Fruit fly (Drosophila melanogaster) whole organism, embryonic: ENCODE results near the gene CG33796.
A peak's percentile ranks its signal among the peaks of the same experiment; 100 is the strongest.

Source experiments
- CG10147 ChIP-seq: fragments of 200-800 bp; sonication (Bioruptor generic); optimal IDR thresholded peaks from 2 replicates; lab custom pipeline; 2019; ENCODE audit warnings: missing biosample characterization, mild to moderate bottlenecking, missing genetic modification characterization, moderate library complexity
- CG10462 ChIP-seq: fragments of 200-800 bp; sonication (Bioruptor generic); optimal IDR thresholded peaks from 2 replicates; lab custom pipeline; 2016; ENCODE audit warnings: missing biosample characterization, missing genetic modification characterization
- CG12236 ChIP-seq: fragments of 200-800 bp; sonication (Bioruptor generic); optimal IDR thresholded peaks from 2 replicates; lab custom pipeline; 2016; ENCODE audit warnings: missing biosample characterization, missing genetic modification characterization
- CG12744 ChIP-seq: fragments of 200-800 bp; sonication (Bioruptor generic); optimal IDR thresholded peaks from 2 replicates; lab custom pipeline; 2016; ENCODE audit warnings: missing biosample characterization, missing genetic modification characterization
- CG13123 ChIP-seq: fragments of 200-800 bp; sonication (Bioruptor generic); optimal IDR thresholded peaks from 2 replicates; lab custom pipeline; 2016; ENCODE audit warnings: missing biosample characterization, missing genetic modification characterization
- CG14050 ChIP-seq: fragments of 200-800 bp; sonication (Bioruptor generic); IDR thresholded peaks from 3 replicates; pipeline ENCODE4 v1.3.6; 2022; ENCODE audit warnings: missing biosample characterization, missing genetic modification characterization
- CG15601 ChIP-seq: fragments of 200-800 bp; sonication (Bioruptor generic); optimal IDR thresholded peaks from 3 replicates; lab custom pipeline; 2019; ENCODE audit warnings: missing biosample characterization, mild to moderate bottlenecking, missing genetic modification characterization, moderate library complexity
- CG15696 ChIP-seq: fragments of 200-800 bp; sonication (Bioruptor generic); optimal IDR thresholded peaks from 2 replicates; lab custom pipeline; 2019; ENCODE audit warnings: missing biosample characterization, mild to moderate bottlenecking, missing genetic modification characterization, moderate library complexity
- CG18011 ChIP-seq: fragments of 200-800 bp; sonication (Bioruptor generic); optimal IDR thresholded peaks from 2 replicates; lab custom pipeline; 2017; ENCODE audit warnings: missing biosample characterization, missing genetic modification characterization, mild to moderate bottlenecking, moderate library complexity, missing genotype
- CG2712 ChIP-seq: fragments of 200-800 bp; optimal IDR thresholded peaks from 3 replicates; lab custom pipeline; 2019; ENCODE audit warnings: missing biosample characterization, mild to moderate bottlenecking, missing genetic modification characterization, moderate library complexity
- CG32532 ChIP-seq: fragments of 200-800 bp; sonication (Bioruptor generic); IDR thresholded peaks from 2 replicates; pipeline ENCODE4 v1.3.6; 2022; ENCODE audit warnings: missing biosample characterization, missing genetic modification characterization
- CG7357 ChIP-seq: fragments of 200-800 bp; sonication (Bioruptor generic); IDR thresholded peaks from 3 replicates; pipeline ENCODE4 v1.3.6; 2022; ENCODE audit warnings: missing biosample characterization, missing genetic modification characterization
- CG9215 ChIP-seq: fragments of 200-800 bp; sonication (Bioruptor generic); IDR thresholded peaks from 2 replicates; pipeline ENCODE4 v1.3.6; 2022; ENCODE audit warnings: missing biosample characterization, missing genetic modification characterization
- Dip3 ChIP-seq: fragments of 200-800 bp; sonication (Bioruptor generic); optimal IDR thresholded peaks from 3 replicates; lab custom pipeline; 2016; ENCODE audit warnings: missing biosample characterization, missing genetic modification characterization
- Doc2 ChIP-seq: fragments of 200-800 bp; sonication (Bioruptor generic); IDR thresholded peaks from 2 replicates; pipeline ENCODE4 v1.3.6; 2022; ENCODE audit warnings: missing biosample characterization, missing genetic modification characterization
- Dref ChIP-seq: fragments of 200-800 bp; sonication (Bioruptor generic); IDR thresholded peaks from 2 replicates; pipeline ENCODE4 v1.3.6; 2022; ENCODE audit warnings: missing biosample characterization, missing genetic modification characterization
- E2f1 ChIP-seq: fragments of 200-800 bp; sonication (Bioruptor generic); IDR thresholded peaks from 2 replicates; pipeline ENCODE4 v1.3.6; 2022; ENCODE audit warnings: missing biosample characterization, missing genetic modification characterization
- HHEX ChIP-seq: fragments of 200-800 bp; sonication (Bioruptor generic); optimal IDR thresholded peaks from 3 replicates; lab custom pipeline; 2017; ENCODE audit warnings: missing biosample characterization, mild to moderate bottlenecking, missing genetic modification characterization, missing genetic modification reagents
- Hmx ChIP-seq: fragments of 200-800 bp; sonication (Bioruptor generic); optimal IDR thresholded peaks from 2 replicates; lab custom pipeline; 2016; ENCODE audit warnings: missing biosample characterization, missing genetic modification characterization
- Hr3 ChIP-seq: fragments of 200-800 bp; sonication (Bioruptor generic); optimal IDR thresholded peaks from 3 replicates; lab custom pipeline; 2016; ENCODE audit warnings: missing biosample characterization, missing genetic modification characterization
- Hr39 ChIP-seq: fragments of >200 bp; optimal IDR thresholded peaks from 2 replicates; lab custom pipeline; 2017
- Max ChIP-seq: fragments of 200-800 bp; sonication (Bioruptor generic); optimal IDR thresholded peaks from 2 replicates; lab custom pipeline; 2016; ENCODE audit warnings: missing biosample characterization, mild to moderate bottlenecking, missing genetic modification characterization
- Opbp ChIP-seq: fragments of 200-800 bp; sonication (Bioruptor generic); IDR thresholded peaks from 3 replicates; pipeline ENCODE4 v1.3.6; 2022; ENCODE audit warnings: missing biosample characterization, missing genetic modification characterization; ENCODE audit not compliant: partially characterized antibody
- Vsx1 ChIP-seq: fragments of 200-800 bp; sonication (Bioruptor generic); optimal IDR thresholded peaks from 2 replicates; lab custom pipeline; 2017; ENCODE audit warnings: missing biosample characterization, mild to moderate bottlenecking, missing genetic modification characterization, missing genetic modification reagents
- Xbp1 ChIP-seq: fragments of 200-800 bp; sonication (Bioruptor generic); optimal IDR thresholded peaks from 3 replicates; lab custom pipeline; 2016; ENCODE audit warnings: missing biosample characterization, mild to moderate bottlenecking, missing genetic modification characterization
- abd-A ChIP-seq: fragments of 200-800 bp; sonication (Bioruptor generic); optimal IDR thresholded peaks from 3 replicates; lab custom pipeline; 2019; ENCODE audit warnings: missing biosample characterization, mild to moderate bottlenecking, missing genetic modification characterization, moderate library complexity
- aop ChIP-seq: fragments of 200-800 bp; sonication (Bioruptor generic); IDR thresholded peaks from 2 replicates; pipeline ENCODE4 v1.3.6; 2022; ENCODE audit warnings: missing biosample characterization, missing genetic modification characterization
- az2 ChIP-seq: fragments of 200-800 bp; sonication (Bioruptor generic); optimal IDR thresholded peaks from 3 replicates; lab custom pipeline; 2016; ENCODE audit warnings: missing biosample characterization, missing genetic modification characterization
- bab2 ChIP-seq: fragments of 200-800 bp; sonication (Bioruptor generic); optimal IDR thresholded peaks from 2 replicates; lab custom pipeline; 2016; ENCODE audit warnings: missing biosample characterization, missing genetic modification characterization
- bigmax ChIP-seq: fragments of 200-800 bp; sonication (Bioruptor generic); optimal IDR thresholded peaks from 2 replicates; lab custom pipeline; 2018; ENCODE audit warnings: missing biosample characterization, mild to moderate bottlenecking, missing genetic modification characterization
- bsh ChIP-seq, 2 experiments: fragments of 200-800 bp; sonication (Bioruptor generic); optimal IDR thresholded peaks; 2 replicates each; lab custom pipeline; 2017 to 2018; ENCODE audit warnings: mild to moderate bottlenecking in 2 of 2, missing biosample characterization in 2 of 2, missing genetic modification characterization in 2 of 2, moderate library complexity in 1 of 2
- btn ChIP-seq: fragments of 200-800 bp; sonication (Bioruptor generic); optimal IDR thresholded peaks from 2 replicates; lab custom pipeline; 2016; ENCODE audit warnings: missing biosample characterization, missing genetic modification characterization
- chif ChIP-seq, 2 experiments: fragments of 200-800 bp; sonication (Bioruptor generic); optimal IDR thresholded peaks; 3 replicates each; lab custom pipeline; 2016; ENCODE audit warnings: missing biosample characterization in 2 of 2, missing genetic modification characterization in 2 of 2
- cwo ChIP-seq: fragments of 200-800 bp; sonication (Bioruptor generic); optimal IDR thresholded peaks from 3 replicates; lab custom pipeline; 2017; ENCODE audit warnings: missing biosample characterization, missing genetic modification characterization, mild to moderate bottlenecking, moderate library complexity, missing genetic modification reagents
- dan ChIP-seq: fragments of 200-800 bp; sonication (Bioruptor generic); IDR thresholded peaks from 2 replicates; pipeline ENCODE4 v1.3.6; 2022; ENCODE audit warnings: missing biosample characterization, missing genetic modification characterization
- emc ChIP-seq: fragments of 200-800 bp; sonication (Bioruptor generic); optimal IDR thresholded peaks from 2 replicates; lab custom pipeline; 2016; ENCODE audit warnings: missing biosample characterization, missing genetic modification characterization
- eyg ChIP-seq: fragments of 200-800 bp; sonication (Bioruptor generic); optimal IDR thresholded peaks from 3 replicates; lab custom pipeline; 2016; ENCODE audit warnings: missing biosample characterization, missing genetic modification characterization
- jigr1 ChIP-seq: fragments of 200-800 bp; sonication (Bioruptor generic); IDR thresholded peaks from 3 replicates; pipeline ENCODE4 v1.3.6; 2022; ENCODE audit warnings: missing biosample characterization, missing genetic modification characterization
- oc ChIP-seq: fragments of 200-800 bp; sonication (Bioruptor generic); optimal IDR thresholded peaks from 2 replicates; lab custom pipeline; 2018; ENCODE audit warnings: missing biosample characterization, mild to moderate bottlenecking, missing genetic modification characterization, moderate library complexity
- phol ChIP-seq: fragments of 200-800 bp; sonication (Bioruptor generic); optimal IDR thresholded peaks from 3 replicates; lab custom pipeline; 2018; ENCODE audit warnings: missing biosample characterization, mild to moderate bottlenecking, missing genetic modification characterization, moderate library complexity
- pita ChIP-seq: fragments of 200-800 bp; sonication (Bioruptor generic); optimal IDR thresholded peaks from 2 replicates; lab custom pipeline; 2017; ENCODE audit warnings: missing biosample characterization, mild to moderate bottlenecking, missing genetic modification characterization
- sc ChIP-seq, 3 experiments: fragments of >200 bp in 2 of 3; fragments of 200-800 bp in 1 of 3; sonication (Bioruptor generic) in 1 of 3; optimal IDR thresholded peaks; 2 replicates in 2 of 3; 3 replicates in 1 of 3; lab custom pipeline; 2017; ENCODE audit warnings: mild to moderate bottlenecking in 1 of 3, missing biosample characterization in 1 of 3, missing genetic modification characterization in 1 of 3, missing genetic modification reagents in 1 of 3
- sd ChIP-seq: fragments of 200-800 bp; sonication (Bioruptor generic); optimal IDR thresholded peaks from 3 replicates; lab custom pipeline; 2018; ENCODE audit warnings: missing biosample characterization, mild to moderate bottlenecking, missing genetic modification characterization, moderate library complexity
- ssp ChIP-seq: fragments of 200-800 bp; sonication (Bioruptor generic); IDR thresholded peaks from 2 replicates; pipeline ENCODE4 v1.3.6; 2022; ENCODE audit warnings: missing biosample characterization, missing genetic modification characterization
- toy ChIP-seq: fragments of 200-800 bp; sonication (Bioruptor generic); IDR thresholded peaks from 2 replicates; pipeline ENCODE4 v1.3.6; 2022; ENCODE audit warnings: missing biosample characterization, missing genetic modification characterization
- trem ChIP-seq: fragments of 200-800 bp; optimal IDR thresholded peaks from 3 replicates; lab custom pipeline; 2019; ENCODE audit warnings: missing biosample characterization, mild to moderate bottlenecking, missing genetic modification characterization, moderate library complexity
- tx ChIP-seq: fragments of 200-800 bp; sonication (Bioruptor generic); optimal IDR thresholded peaks from 2 replicates; lab custom pipeline; 2016; ENCODE audit warnings: missing biosample characterization, missing genetic modification characterization
- zfh1 ChIP-seq: fragments of 200-800 bp; sonication (Bioruptor generic); IDR thresholded peaks from 3 replicates; pipeline ENCODE4 v1.3.6; 2022; ENCODE audit warnings: missing biosample characterization, missing genetic modification characterization

Gene CG33796

DNA sequence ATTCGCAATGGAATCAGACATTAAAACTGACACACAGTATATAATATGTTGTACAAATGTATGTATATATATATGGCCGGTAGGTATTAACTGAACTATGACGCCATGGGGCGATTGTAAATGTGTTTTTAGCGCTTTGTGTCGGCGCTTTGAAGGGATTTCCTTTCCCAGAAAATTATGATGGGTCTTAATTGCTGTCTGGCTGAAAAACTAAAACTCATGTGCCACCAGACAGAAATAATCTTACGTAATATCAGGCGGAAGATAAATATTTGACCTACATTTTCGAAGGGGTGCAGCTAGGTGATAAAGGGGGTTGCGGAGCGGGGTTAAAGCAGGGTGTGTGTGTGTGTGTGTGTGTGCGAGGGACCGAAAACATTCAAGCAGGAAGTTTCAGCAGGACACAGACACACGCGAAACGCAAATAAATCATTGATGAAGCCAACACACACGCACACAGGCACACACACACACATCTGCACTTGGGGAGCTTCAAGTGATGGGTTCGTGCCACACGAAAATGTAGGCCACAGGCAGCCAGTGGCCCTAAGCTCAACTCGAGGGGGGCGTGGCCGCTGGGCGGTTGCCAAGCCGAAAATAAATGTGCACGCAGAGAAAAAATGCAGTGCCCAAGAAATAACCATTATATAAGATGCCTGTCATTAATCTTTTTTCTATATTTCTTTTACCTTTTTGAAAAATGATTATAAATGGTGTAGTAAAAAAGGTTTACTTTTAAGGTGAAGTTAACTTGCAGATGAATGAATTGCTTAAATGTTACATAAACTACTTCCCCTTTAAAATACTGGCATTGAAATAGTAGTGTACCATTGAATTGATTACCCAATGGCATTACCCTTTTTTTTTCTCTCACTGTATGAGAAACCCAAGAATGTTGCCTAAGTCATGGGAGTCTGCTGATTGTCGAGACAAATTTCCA, 12.4 kb downstream of the CG33796 start (continued):
- TF ChIP-seq HHEX (GFP tag; lab: Kevin White, UChicago) (peak; percentile 53), pita (GFP tag; lab: Kevin White, UChicago) (no peak), E2f1 (no peak), Dref (GFP tag; lab: Robert Waterston, UW) (no peak), Max (GFP tag; lab: Kevin White, UChicago) (peak; percentile 12), CG10462 (no peak), phol (tag; lab: Kevin White, UChicago) (peak; percentile 74), CG14050 (no peak), Xbp1 (GFP tag; lab: Kevin White, UChicago) (peak; percentile 60), toy (no peak), sc (optimal IDR thresholded peaks at IDR 0.05; lab: Kevin White, UChicago) (no peak), sc (GFP tag; optimal IDR thresholded peaks at IDR 0.05; lab: Kevin White, UChicago) (peak; percentile 14), zfh1 (GFP tag; lab: Robert Waterston, UW) (no peak), Dip3 (GFP tag; lab: Kevin White, UChicago) (peak; percentile 2), bab2 (GFP tag; lab: Kevin White, UChicago) (no peak), emc (GFP tag; lab: Kevin White, UChicago) (no peak), CG15601 (tag; lab: Kevin White, UChicago) (peak; percentile 4), CG10147 (GFP tag; lab: Kevin White, UChicago) (peak; percentile 25), jigr1 (GFP tag; lab: Robert Waterston, UW) (peak; percentile 51; the same call in 1 of the 3 replicates), aop (GFP tag; lab: Robert Waterston, UW) (no peak), Hr3 (GFP tag; lab: Kevin White, UChicago) (peak; percentile 46), oc (no peak), Hmx (no peak), CG12744 (GFP tag; lab: Kevin White, UChicago) (peak; percentile 16), CG18011 (GFP tag; lab: Kevin White, UChicago) (no peak), btn (peak; percentile 20), sd (tag; lab: Kevin White, UChicago) (peak; percentile 48), ssp (GFP tag; lab: Robert Waterston, UW) (peak; percentile 32; the same call in 1 of the 2 replicates), tx (GFP tag; lab: Kevin White, UChicago) (no peak), CG15696 (no peak), bigmax (GFP tag; lab: Kevin White, UChicago) (no peak), CG12236 (peak; percentile 3), eyg (GFP tag; lab: Kevin White, UChicago) (no peak), trem (peak; percentile 34), Doc2 (GFP tag; lab: Robert Waterston, UW) (no peak), CG2712 (tag; lab: Kevin White, UChicago) (peak; percentile 58), abd-A (no peak), az2 (GFP tag; lab: Kevin White, UChicago) (peak; percentile 62), dan (GFP tag; lab: Robert Waterston, UW) (no peak), bsh (GFP tag; optimal IDR thresholded peaks at IDR 0.05; lab: Kevin White, UChicago) (peak in 1 of 2 experiments; percentile 62), chif (GFP tag; optimal IDR thresholded peaks at IDR 0.05; lab: Kevin White, UChicago) (peak in 1 of 2 experiments; percentile 59), CG13123 (GFP tag; lab: Kevin White, UChicago) (peak; percentile 32), CG9215 (GFP tag; lab: Robert Waterston, UW) (no peak), Vsx1 (GFP tag; lab: Kevin White, UChicago) (no peak), cwo (GFP tag; lab: Kevin White, UChicago) (no peak), Hr39 (lab: Kevin White, UChicago) (no peak), CG32532 (GFP tag; lab: Robert Waterston, UW) (peak; percentile 20; the same call in 1 of the 2 replicates), Opbp (no peak), CG7357 (GFP tag; lab: Robert Waterston, UW) (0 out of 3 replicates have a peak, but pooled peaks have one; percentile 15)
